Fruit fly (Drosophila melanogaster): ENCODE results near the gene tral.

DNA sequence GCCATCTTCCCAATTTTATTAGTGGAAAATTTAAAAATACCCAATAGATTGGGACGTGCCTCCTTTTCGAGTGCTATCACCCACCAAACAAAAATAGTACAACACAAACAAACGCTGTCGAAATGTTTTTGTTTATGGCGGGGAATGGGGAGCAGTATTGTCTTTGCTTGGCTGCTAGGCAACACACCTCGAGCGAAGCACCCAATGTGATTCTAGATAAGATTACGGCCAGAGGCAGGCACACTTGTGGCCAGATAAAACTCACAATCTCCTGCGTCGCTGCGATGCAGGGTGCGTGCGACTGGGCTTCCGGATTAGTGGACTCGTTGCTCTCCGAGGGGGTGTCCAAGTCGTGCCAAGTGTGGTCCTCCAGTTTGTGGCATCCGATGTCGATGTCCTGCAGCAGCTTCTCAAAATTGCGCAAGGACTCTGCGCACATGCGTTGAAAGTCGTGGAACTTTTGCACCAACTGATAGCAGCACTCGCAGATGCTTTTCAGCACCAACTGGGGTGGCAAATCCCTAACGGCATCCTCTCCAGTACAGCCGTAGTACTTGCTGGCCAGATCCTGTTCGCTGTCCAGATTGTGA, 7.8 kb upstream of the tral start:
- no peak for TF ChIP-seq CG4496 (GFP tag; IDR thresholded peaks at IDR 0.05)
- no peak for TF ChIP-seq Ets98B (GFP tag; IDR thresholded peaks at IDR 0.05)
- TF ChIP-seq fd96Ca (GFP tag; IDR thresholded peaks at IDR 0.05), result 0 out of 3 replicates have a peak, but pooled peaks have one; percentile 14
- no peak for TF ChIP-seq CG12605 (GFP tag; IDR thresholded peaks at IDR 0.05)
- no peak for TF ChIP-seq EcR (GFP tag; optimal IDR thresholded peaks at IDR 0.05)
- no peak for TF ChIP-seq CG8301 (tag; optimal IDR thresholded peaks at IDR 0.05)
- no peak for TF ChIP-seq CG14655 (GFP tag; optimal IDR thresholded peaks at IDR 0.05)
- TF ChIP-seq CG34367 (tag; optimal IDR thresholded peaks at IDR 0.05), result no peak
